Fruit fly (Drosophila melanogaster): ENCODE results near the gene ctrip.

ctrip gene

DNA sequence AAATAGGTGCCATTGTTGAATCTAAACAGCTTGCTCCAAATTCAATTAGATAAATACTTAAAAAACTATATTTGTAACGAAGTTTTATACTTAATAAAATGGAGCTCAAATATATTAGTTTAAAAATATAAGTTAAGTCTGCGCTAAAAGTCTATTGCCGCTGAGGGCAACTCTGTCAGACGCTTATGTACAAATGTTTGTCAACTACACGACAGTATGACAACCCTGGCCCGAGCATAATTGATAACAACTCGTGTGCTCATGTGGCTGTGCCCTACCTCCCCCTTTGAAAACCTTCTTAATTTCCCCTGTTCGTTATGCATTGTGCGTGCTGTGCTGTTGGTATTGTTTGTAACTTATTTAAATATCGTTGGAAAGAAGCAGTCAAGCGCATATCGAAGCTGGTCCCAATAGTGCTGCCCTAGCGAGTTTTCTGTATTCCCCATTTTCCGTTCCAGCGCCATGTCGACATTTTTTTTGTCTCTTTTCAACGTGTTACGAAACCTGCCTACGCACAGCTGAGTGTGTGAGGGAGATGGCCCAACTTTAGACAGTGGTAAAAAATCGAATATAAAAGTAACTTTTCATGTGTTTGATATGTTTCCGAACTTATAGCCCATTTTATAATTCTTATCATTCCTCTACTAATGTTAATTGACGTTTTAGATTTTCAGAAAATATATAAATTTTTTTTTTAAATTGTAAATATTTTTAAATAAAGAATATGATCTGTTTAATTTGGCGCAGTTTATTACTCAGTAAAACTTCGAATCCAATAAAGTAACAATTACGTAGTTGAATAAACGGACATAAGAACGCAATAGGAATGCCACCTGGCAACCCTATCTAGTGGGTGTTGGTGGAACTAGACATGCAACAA, 6.8 kb downstream of the ctrip start (continued):
- TF ChIP-seq CG31388 (GFP tag; optimal IDR thresholded peaks at IDR 0.05) = no peak
- TF ChIP-seq Med (GFP tag) = peak; percentile 62
- TF ChIP-seq disco-r (GFP tag; optimal IDR thresholded peaks at IDR 0.05) = no peak
- 0 out of 2 replicates have a peak, but pooled peaks have one; percentile 8 for TF ChIP-seq ato (GFP tag; IDR thresholded peaks at IDR 0.05; ENCODE audit: partially characterized antibody)
- no peak for TF ChIP-seq CG4360 (GFP tag; IDR thresholded peaks at IDR 0.05)
- TF ChIP-seq pros (GFP tag; optimal IDR thresholded peaks at IDR 0.05) = peak; percentile 62
- TF ChIP-seq tll (GFP tag; optimal IDR thresholded peaks at IDR 0.05) = no peak
- TF ChIP-seq nmo (GFP tag; optimal IDR thresholded peaks at IDR 0.05) = peak; percentile 81
- peak; percentile 87 for TF ChIP-seq CG13424 (tag; optimal IDR thresholded peaks at IDR 0.05)
- no peak; the same call in 3 of the 4 replicates for TF ChIP-seq Gug (GFP tag; IDR thresholded peaks at IDR 0.05)
- TF ChIP-seq zen (tag; optimal IDR thresholded peaks at IDR 0.05) = peak; percentile 28
- TF ChIP-seq Fer3 (tag; optimal IDR thresholded peaks at IDR 0.05) = peak; percentile 65
- TF ChIP-seq CG10979 (tag; optimal IDR thresholded peaks at IDR 0.05) = peak; percentile 70
- TF ChIP-seq insv (GFP tag; optimal IDR thresholded peaks at IDR 0.05) = no peak
- peak; percentile 82 for TF ChIP-seq CG17361 (GFP tag; IDR thresholded peaks at IDR 0.05)
- no peak for TF ChIP-seq CG3726 (GFP tag; IDR thresholded peaks at IDR 0.05)
- no peak; the same call in 1 of the 2 replicates for TF ChIP-seq HLH3B (GFP tag; IDR thresholded peaks at IDR 0.05)
- TF ChIP-seq CG10147 (GFP tag; optimal IDR thresholded peaks at IDR 0.05) = peak; percentile 45
- TF ChIP-seq CG5180 (GFP tag; optimal IDR thresholded peaks at IDR 0.05) = peak; percentile 31
- TF ChIP-seq slp2 (GFP tag; optimal IDR thresholded peaks at IDR 0.05) = no peak
- peak; percentile 22 for TF ChIP-seq oc (tag; optimal IDR thresholded peaks at IDR 0.05)
- no peak for TF ChIP-seq Tbp (GFP tag; optimal IDR thresholded peaks at IDR 0.05)
- TF ChIP-seq toy (GFP tag; IDR thresholded peaks at IDR 0.05) = no peak
- no peak for TF ChIP-seq schlank (tag; optimal IDR thresholded peaks at IDR 0.05)
- peak; percentile 37 for TF ChIP-seq az2 (GFP tag; optimal IDR thresholded peaks at IDR 0.05)
- TF ChIP-seq bab2 (GFP tag; optimal IDR thresholded peaks at IDR 0.05) = no peak
- no peak for TF ChIP-seq amos (GFP tag; IDR thresholded peaks at IDR 0.05; ENCODE audit: partially characterized antibody)
- TF ChIP-seq ind (GFP tag; optimal IDR thresholded peaks at IDR 0.05) = peak; percentile 37
- TF ChIP-seq CG6813 (GFP tag; optimal IDR thresholded peaks at IDR 0.05) = peak; percentile 62
- peak; percentile 35 for TF ChIP-seq CG12299 (tag; optimal IDR thresholded peaks at IDR 0.05)
- peak; percentile 17; the same call in 1 of the 2 replicates for TF ChIP-seq klu (GFP tag; IDR thresholded peaks at IDR 0.05)
- no peak for TF ChIP-seq TFAM (GFP tag; optimal IDR thresholded peaks at IDR 0.05)
- peak; percentile 86 for TF ChIP-seq CG12769 (tag; optimal IDR thresholded peaks at IDR 0.05)
- peak; percentile 23 for TF ChIP-seq twi (tag; optimal IDR thresholded peaks at IDR 0.05)
- peak; percentile 68 for TF ChIP-seq slbo (GFP tag; IDR thresholded peaks at IDR 0.05)
- TF ChIP-seq CG34422 (GFP tag; IDR thresholded peaks at IDR 0.05) = peak; percentile 70; the same call in 2 of the 3 replicates
- no peak for TF ChIP-seq tin (GFP tag; optimal IDR thresholded peaks at IDR 0.05)
- peak; percentile 54 for TF ChIP-seq Aef1 (GFP tag; IDR thresholded peaks at IDR 0.05)
- TF ChIP-seq org-1 (GFP tag; optimal IDR thresholded peaks at IDR 0.05) = peak; percentile 40
- TF ChIP-seq usp (GFP tag; optimal IDR thresholded peaks at IDR 0.05) = no peak
- TF ChIP-seq wdn (GFP tag; IDR thresholded peaks at IDR 0.05) = no peak
- TF ChIP-seq Ets65A (GFP tag) = peak; percentile 81
- peak; percentile 46 for TF ChIP-seq bcd (GFP tag; optimal IDR thresholded peaks at IDR 0.05)
- TF ChIP-seq corto (GFP tag; optimal IDR thresholded peaks at IDR 0.05) = no peak
- TF ChIP-seq CG10321 (GFP tag; IDR thresholded peaks at IDR 0.05) = peak; percentile 70
- TF ChIP-seq tna (GFP tag; IDR thresholded peaks at IDR 0.05; ENCODE audit: partially characterized antibody) = no peak; the same call in 1 of the 2 replicates
- 0 out of 3 replicates have a peak, but pooled peaks have one; percentile 30 for TF ChIP-seq C15 (GFP tag; IDR thresholded peaks at IDR 0.05)
- no peak for TF ChIP-seq ash1 (GFP tag; optimal IDR thresholded peaks at IDR 0.05)
